Worm (Caenorhabditis elegans): ENCODE measurements around the gene gcp-2.2.

The gcp-2.2 gene

DNA sequence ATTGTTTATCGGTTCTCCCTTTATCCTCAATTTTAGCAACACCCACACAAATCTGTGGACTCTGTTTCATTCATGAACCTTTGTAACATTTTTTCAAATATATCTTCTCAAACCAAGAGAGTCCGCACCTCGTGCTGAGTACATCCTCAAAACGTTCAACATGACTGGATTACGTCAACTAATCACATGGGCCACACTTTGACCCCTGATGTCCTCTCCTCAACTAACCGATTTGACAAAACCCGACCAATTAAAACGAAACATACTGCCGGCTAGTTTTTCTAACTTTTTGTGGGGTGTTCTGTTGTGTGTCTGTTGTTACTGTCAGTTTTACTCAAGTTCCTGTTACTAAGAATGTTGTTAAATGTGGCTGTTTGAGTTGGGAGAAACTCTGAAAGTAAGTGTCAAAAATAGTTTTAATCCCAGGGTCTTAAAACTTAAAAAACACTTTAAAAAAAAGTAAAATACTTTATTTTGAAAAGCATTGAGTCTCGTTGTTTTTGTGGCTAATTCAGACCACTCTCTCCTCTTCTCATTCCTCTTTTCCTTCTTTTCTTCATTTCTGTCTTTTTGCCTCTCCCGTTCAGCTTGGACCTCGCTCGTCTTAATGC, 18.1 kb downstream of the gcp-2.2 start:
- TF ChIP-seq ama-1 (optimal IDR thresholded peaks at IDR 0.05) = no peak
- no peak for TF ChIP-seq Y22D7AL.16 (tag; optimal IDR thresholded peaks at IDR 0.05)
- no peak for TF ChIP-seq dve-1 (tag; optimal IDR thresholded peaks at IDR 0.05)
- no peak for TF ChIP-seq hlh-15 (tag; optimal IDR thresholded peaks at IDR 0.05)
- no peak for TF ChIP-seq K09A11.1 (tag; optimal IDR thresholded peaks at IDR 0.05; ENCODE audit: insufficient read depth)
- TF ChIP-seq sdc-2 (tag; optimal IDR thresholded peaks at IDR 0.05) = no peak
- TF ChIP-seq hlh-6 (tag; optimal IDR thresholded peaks at IDR 0.05) = no peak
- TF ChIP-seq madf-2 (tag; optimal IDR thresholded peaks at IDR 0.05) = no peak

DNA sequence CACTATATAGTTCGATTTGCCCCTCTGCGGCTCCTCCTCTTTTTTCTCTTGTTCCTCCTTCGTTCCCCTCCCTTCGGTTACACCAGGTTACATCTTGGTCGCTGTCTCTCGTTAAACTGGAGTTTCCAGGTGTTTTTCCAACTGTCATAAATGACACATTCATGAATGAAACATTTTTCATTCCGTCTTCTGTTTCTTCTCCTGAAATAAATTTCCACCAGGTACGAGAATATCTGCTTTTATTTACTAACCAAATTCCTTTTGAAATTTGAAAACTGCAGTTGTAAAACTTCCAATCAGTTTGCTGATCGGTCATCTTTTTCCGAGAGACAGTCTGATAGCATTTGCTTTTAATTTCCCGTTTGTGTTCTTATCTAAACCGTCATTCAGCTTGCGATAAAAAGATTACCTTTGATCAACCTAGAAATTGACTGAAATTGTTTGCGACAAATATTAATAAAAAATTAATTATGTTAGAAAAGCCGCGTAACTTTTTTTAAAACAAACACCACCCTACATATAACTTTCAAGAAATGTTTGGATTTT, 18.8 kb downstream of the gcp-2.2 start, which contains the start of gene C35C5.10:
C35C5.10 (plus strand) TSS at position 51 of the 546 bp plus-strand sequence.
- TF ChIP-seq syd-9 (tag; optimal IDR thresholded peaks at IDR 0.05) (no peak), ceh-18 (tag; optimal IDR thresholded peaks at IDR 0.05) (no peak), ceh-22 (tag; optimal IDR thresholded peaks at IDR 0.05) (no peak), ceh-24 (tag; optimal IDR thresholded peaks at IDR 0.05) (no peak)

DNA sequence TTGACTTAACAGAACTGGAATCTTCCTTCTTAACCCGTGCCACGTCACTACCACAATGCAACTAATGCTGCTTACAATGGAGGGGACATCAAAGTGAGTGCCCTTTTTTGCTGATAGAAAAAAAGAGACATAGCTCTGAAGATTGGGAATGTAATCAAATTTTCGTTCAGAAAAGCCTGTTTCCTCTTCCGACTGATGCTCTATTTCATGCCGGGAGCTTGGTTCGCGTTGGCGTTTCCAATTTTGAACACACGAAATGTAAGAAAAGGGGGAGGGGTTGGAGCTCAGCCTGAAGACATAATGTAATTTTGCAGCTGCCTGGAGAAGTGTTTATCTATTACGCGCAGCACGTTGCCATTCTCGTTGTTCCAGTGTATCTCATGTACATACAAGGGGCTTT, 20.6 kb downstream of the gcp-2.2 start:
- TF ChIP-seq unc-42 (tag; optimal IDR thresholded peaks at IDR 0.05) (peak; percentile 94), hlh-6 (tag; optimal IDR thresholded peaks at IDR 0.05) (no peak)

DNA sequence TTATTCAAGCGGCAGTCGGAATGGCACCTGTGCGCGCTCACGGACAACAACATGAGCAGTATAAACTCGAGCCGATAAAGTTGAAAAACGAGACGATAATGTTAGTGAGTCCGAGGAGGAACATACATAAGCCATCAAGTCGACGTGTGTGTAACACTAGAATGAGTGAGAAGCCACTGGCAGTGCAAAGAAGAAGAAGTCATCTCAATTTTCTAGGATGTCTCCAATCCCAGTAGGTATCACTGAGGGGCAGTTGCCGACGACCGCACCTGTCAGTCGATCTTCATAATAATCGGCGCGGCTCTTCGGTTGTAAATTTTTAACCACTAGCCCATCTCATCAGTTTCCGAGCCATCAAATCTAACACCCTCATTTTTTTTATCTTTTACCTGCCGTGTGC, 22.6 kb downstream of the gcp-2.2 start:
- no peak for TF ChIP-seq unc-42 (tag; optimal IDR thresholded peaks at IDR 0.05)
- no peak for TF ChIP-seq ahr-1 (tag; optimal IDR thresholded peaks at IDR 0.05)
- TF ChIP-seq fkh-6 (tag; optimal IDR thresholded peaks at IDR 0.05) = no peak
- no peak for TF ChIP-seq ceh-14 (tag; optimal IDR thresholded peaks at IDR 0.05)
- peak; percentile 29 for TF ChIP-seq unc-55 (GFP tag; optimal IDR thresholded peaks at IDR 0.05)
- peak; percentile 65 for TF ChIP-seq ceh-34 (tag; optimal IDR thresholded peaks at IDR 0.05)
- no peak for TF ChIP-seq odd-2 (tag; optimal IDR thresholded peaks at IDR 0.05)
- no peak for TF ChIP-seq pag-3 (tag; optimal IDR thresholded peaks at IDR 0.05; ENCODE audit: borderline replicate concordance)
- peak; percentile 61 for TF ChIP-seq rnt-1 (tag; optimal IDR thresholded peaks at IDR 0.05)
- no peak for TF ChIP-seq ets-4 (tag; optimal IDR thresholded peaks at IDR 0.05)
- no peak for TF ChIP-seq hlh-8 (tag; optimal IDR thresholded peaks at IDR 0.05)

DNA sequence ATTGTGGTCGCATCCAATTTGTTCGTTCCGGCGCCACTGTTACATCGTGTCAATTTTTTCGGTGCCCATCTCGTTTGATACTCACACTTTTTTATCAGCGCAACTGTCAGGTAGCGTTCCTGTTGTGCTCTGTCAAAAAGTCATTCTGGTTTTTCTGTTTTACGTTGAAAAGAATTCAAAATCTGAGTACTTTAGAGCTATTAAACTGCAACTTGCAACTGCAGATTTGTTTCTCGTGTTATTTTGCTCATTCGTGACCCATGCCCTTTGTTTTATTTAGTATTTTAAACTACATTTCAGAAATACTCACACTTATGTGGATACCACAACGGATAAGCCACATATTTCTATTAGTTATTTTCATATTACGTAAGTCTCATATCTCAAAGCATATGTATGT, 23.1 kb downstream of the gcp-2.2 start, which contains the start of gene lev-8:
lev-8 (plus strand) TSS at position 301 of the 400 bp plus-strand sequence.
- no peak for TF ChIP-seq nhr-232 (tag; optimal IDR thresholded peaks at IDR 0.05)
- TF ChIP-seq ceh-6 (GFP tag; optimal IDR thresholded peaks at IDR 0.05) = no peak
- TF ChIP-seq dmd-4 (tag; optimal IDR thresholded peaks at IDR 0.05; ENCODE audit: borderline replicate concordance) = no peak
- no peak for TF ChIP-seq elt-2 (tag; optimal IDR thresholded peaks at IDR 0.05)
- no peak for TF ChIP-seq sox-2 (GFP tag; IDR thresholded peaks at IDR 0.05)
- no peak for TF ChIP-seq pax-1 (tag; optimal IDR thresholded peaks at IDR 0.05)

DNA sequence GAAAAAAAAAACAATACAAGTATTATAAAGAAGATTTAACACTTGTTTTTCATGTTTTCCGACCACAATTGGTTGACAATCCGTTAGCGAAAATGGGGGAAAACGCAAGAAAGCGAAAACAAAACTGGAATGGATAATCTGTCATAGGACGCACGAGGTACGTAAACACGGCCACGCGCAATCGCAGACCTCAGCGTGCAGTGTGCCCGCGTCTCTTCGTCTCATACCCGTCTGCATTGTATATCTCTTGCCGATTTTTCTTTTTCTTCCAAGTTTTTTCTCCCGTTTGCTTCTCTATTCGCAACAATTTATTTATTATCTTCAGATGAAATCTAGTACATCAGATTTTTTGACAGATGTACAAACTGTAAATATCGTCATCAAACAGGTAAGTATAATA, 26.1 kb downstream of the gcp-2.2 start, which contains the start of gene trpp-9:
trpp-9 (plus strand) TSS at position 261 of the 400 bp plus-strand sequence.
- TF ChIP-seq ceh-9 (tag; optimal IDR thresholded peaks at IDR 0.05) (no peak), ceh-34 (tag; optimal IDR thresholded peaks at IDR 0.05) (peak; percentile 16), dve-1 (tag; optimal IDR thresholded peaks at IDR 0.05) (peak; percentile 29), ceh-31 (tag; optimal IDR thresholded peaks at IDR 0.05) (peak; percentile 47), ceh-30 (tag; optimal IDR thresholded peaks at IDR 0.05) (no peak), nfya-1 (tag; optimal IDR thresholded peaks at IDR 0.05) (peak; percentile 48), ceh-18 (tag; optimal IDR thresholded peaks at IDR 0.05) (peak; percentile 8), tbx-7 (tag; optimal IDR thresholded peaks at IDR 0.05) (no peak), lin-11 (tag; optimal IDR thresholded peaks at IDR 0.05) (no peak), unc-55 (GFP tag; optimal IDR thresholded peaks at IDR 0.05) (peak; percentile 27), syd-9 (tag; optimal IDR thresholded peaks at IDR 0.05) (no peak), F13H6.1 (tag; optimal IDR thresholded peaks at IDR 0.05) (no peak), tbx-2 (tag; optimal IDR thresholded peaks at IDR 0.05) (peak; percentile 29), hlh-30 (tag; optimal IDR thresholded peaks at IDR 0.05; ENCODE audit: insufficient read depth) (peak; percentile 83), sdc-2 (tag; optimal IDR thresholded peaks at IDR 0.05) (peak; percentile 3), K09A11.1 (tag; optimal IDR thresholded peaks at IDR 0.05; ENCODE audit: insufficient read depth) (no peak), mec-3 (tag; optimal IDR thresholded peaks at IDR 0.05; ENCODE audit: borderline replicate concordance) (no peak)
